Worm (Caenorhabditis elegans): Measurements from ENCODE around the gene msp-79.

The msp-79 gene

DNA sequence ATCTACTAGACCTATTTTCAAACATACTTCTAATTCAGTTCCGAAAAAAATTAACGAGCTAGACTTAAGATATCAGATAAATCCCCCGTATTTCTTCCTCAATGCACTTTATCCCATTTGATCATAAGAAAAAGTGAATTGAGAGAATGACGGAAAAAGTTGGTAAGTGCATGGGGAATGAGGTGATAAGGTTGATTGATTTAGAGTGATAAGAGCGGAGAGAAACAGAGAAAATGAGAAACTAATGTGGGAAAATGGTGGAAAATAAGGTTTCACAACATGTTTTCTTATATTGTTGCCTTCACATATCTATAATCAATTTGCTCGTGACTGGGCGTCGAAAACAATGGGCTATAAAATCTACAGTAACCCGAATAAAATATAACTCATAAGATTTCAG lies 31.2 kb downstream of the msp-79 start:
- TF ChIP-seq F33H1.4 (GFP tag; IDR thresholded peaks at IDR 0.05), result no peak
- TF ChIP-seq nhr-27 (tag; optimal IDR thresholded peaks at IDR 0.05), result no peak
- TF ChIP-seq nhr-80 (tag; optimal IDR thresholded peaks at IDR 0.05), result peak; percentile 49
- peak; percentile 30 for TF ChIP-seq attf-5 (GFP tag; optimal IDR thresholded peaks at IDR 0.05)
- TF ChIP-seq nfyb-1 (GFP tag; IDR thresholded peaks at IDR 0.05), result 0 out of 2 replicates have a peak, but pooled peaks have one; percentile 17
- peak; percentile 24; the same call in 1 of the 2 replicates for TF ChIP-seq cebp-1 (GFP tag; IDR thresholded peaks at IDR 0.05)
- peak; percentile 77 for TF ChIP-seq cebp-1 (tag; optimal IDR thresholded peaks at IDR 0.05)

DNA sequence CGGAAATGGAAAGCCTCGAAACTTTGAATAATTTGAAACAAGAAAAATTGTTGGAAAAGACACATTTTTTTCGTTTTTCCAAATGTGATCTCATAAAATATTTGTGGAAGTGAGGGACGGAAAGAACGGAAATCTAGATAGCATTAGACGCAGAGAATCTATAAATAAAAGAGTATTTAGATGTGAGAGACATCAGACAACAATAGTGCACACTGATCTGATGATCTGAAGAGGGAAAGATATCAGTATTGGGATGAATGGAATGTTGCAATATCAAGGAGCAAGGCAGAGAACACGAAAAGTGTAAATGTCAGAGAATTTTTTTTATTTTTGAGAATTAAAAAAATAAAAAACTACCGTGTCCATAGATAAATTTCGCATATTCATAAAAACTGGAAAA lies 32.1 kb downstream of the msp-79 start:
- TF ChIP-seq hmg-1.2 (GFP tag; IDR thresholded peaks at IDR 0.05) (peak; percentile 9; the same call in 1 of the 2 replicates), lsy-27 (tag; optimal IDR thresholded peaks at IDR 0.05; ENCODE audit: borderline replicate concordance, insufficient read depth) (no peak), ceh-100 (GFP tag; IDR thresholded peaks at IDR 0.05) (no peak)

DNA sequence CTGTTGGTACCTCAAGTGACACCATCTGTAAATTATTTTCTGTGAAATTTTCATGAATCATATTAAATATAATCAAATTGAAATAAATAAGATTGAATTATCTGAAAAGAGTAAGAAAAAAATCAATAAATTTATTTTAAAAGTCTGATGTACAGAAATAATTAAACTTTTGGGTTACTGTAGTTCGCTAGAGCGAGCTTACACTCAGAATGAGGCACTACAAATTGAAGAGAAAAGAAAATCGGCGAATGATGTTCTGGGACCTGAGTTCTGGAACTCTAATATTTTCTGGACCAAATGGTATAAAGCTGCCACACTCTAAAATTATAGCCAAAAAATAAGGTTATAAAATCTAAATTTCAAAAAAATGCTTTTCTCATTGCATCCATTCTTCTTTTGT lies 33.0 kb downstream of the msp-79 start:
- peak; percentile 9 for TF ChIP-seq him-1 (tag; optimal IDR thresholded peaks at IDR 0.05)
- no peak for TF ChIP-seq snpc-4 (GFP tag; optimal IDR thresholded peaks at IDR 0.05)
- TF ChIP-seq snpc-4 (tag; optimal IDR thresholded peaks at IDR 0.05), result peak in 1 of 4 experiments; percentile 7
- TF ChIP-seq aptf-2 (GFP tag; conservative IDR thresholded peaks at IDR 0.05), result no peak
- TF ChIP-seq lin-35 (GFP tag; optimal IDR thresholded peaks at IDR 0.05), result no peak
- TF ChIP-seq pbrm-1 (GFP tag; IDR thresholded peaks at IDR 0.05), result no peak
- TF ChIP-seq madf-3 (GFP tag; IDR thresholded peaks at IDR 0.05), result no peak
- TF ChIP-seq rcor-1 (GFP tag; IDR thresholded peaks at IDR 0.05), result no peak
- TF ChIP-seq mcd-1 (GFP tag; IDR thresholded peaks at IDR 0.05), result 0 out of 2 replicates have a peak, but pooled peaks have one; percentile 26
- no peak for TF ChIP-seq akir-1 (GFP tag; optimal IDR thresholded peaks at IDR 0.05)
- no peak for TF ChIP-seq B0035.1 (tag; optimal IDR thresholded peaks at IDR 0.05)
- no peak for TF ChIP-seq lsy-27 (tag; optimal IDR thresholded peaks at IDR 0.05; ENCODE audit: borderline replicate concordance, insufficient read depth)
- TF ChIP-seq snpc-1.3 (tag; optimal IDR thresholded peaks at IDR 0.05; ENCODE audit: insufficient read depth), result no peak
- TF ChIP-seq sdz-38 (tag; optimal IDR thresholded peaks at IDR 0.05), result no peak
- TF ChIP-seq lsl-1 (GFP tag; optimal IDR thresholded peaks at IDR 0.05), result peak; percentile 84
- no peak for TF ChIP-seq die-1 (tag; optimal IDR thresholded peaks at IDR 0.05)
- TF ChIP-seq attf-6 (GFP tag; IDR thresholded peaks at IDR 0.05), result no peak
- no peak for TF ChIP-seq Y67H2A.10 (GFP tag; conservative IDR thresholded peaks at IDR 0.05)
- no peak for TF ChIP-seq F33H1.4 (GFP tag; IDR thresholded peaks at IDR 0.05)
- TF ChIP-seq hsf-1 (GFP tag; IDR thresholded peaks at IDR 0.05), result no peak
- peak; percentile 64 for TF ChIP-seq ceh-100 (GFP tag; IDR thresholded peaks at IDR 0.05)
- TF ChIP-seq ztf-3 (GFP tag; optimal IDR thresholded peaks at IDR 0.05), result no peak
- TF ChIP-seq let-526 (GFP tag; IDR thresholded peaks at IDR 0.05), result no peak
- no peak for TF ChIP-seq bed-1 (GFP tag; IDR thresholded peaks at IDR 0.05)
- no peak for TF ChIP-seq nhr-27 (tag; optimal IDR thresholded peaks at IDR 0.05)

DNA sequence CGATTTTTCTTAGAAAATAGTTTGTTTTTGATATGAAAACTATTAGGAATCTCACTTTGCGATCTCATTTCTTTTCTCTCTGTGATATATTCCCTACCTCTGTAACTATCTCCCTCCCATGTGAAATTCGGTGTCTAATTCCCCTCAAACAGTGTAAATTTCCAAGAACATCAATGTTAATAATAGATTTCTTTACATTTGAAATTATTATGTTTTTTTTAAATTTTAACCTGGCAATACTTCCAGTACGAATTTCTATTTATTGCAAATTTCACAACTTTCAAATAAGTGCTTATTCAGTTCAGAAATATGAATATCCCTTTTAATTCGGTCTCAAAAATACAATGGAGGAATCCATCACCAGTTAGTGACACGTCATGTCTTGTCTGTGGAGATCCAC lies 38.6 kb downstream of the msp-79 start, which contains the start of gene nhr-100:
Gene nhr-100 (plus strand): TSS at position 301 of the 400 bp plus-strand sequence.
- TF ChIP-seq lag-1 (GFP tag; IDR thresholded peaks at IDR 0.05) (no peak), T07F8.4 (tag; optimal IDR thresholded peaks at IDR 0.05) (no peak), F37B4.10 (GFP tag; IDR thresholded peaks at IDR 0.05) (no peak), ekl-4 (GFP tag; IDR thresholded peaks at IDR 0.05) (no peak), nfyb-1 (GFP tag; IDR thresholded peaks at IDR 0.05) (no peak), F57C9.4 (tag; optimal IDR thresholded peaks at IDR 0.05) (no peak), ztf-22 (GFP tag; optimal IDR thresholded peaks at IDR 0.05) (no peak)

All from whole organism, young adult.